Fruit fly (Drosophila melanogaster) whole organism, prepupa: ENCODE results near the gene ArfGAP3.

Experiments used
- CG8119 ChIP-seq: fragments of 200-800 bp; sonication (Bioruptor generic); IDR thresholded peaks from 3 replicates; pipeline ENCODE4 v1.3.6; 2022; ENCODE audit warnings: missing biosample characterization, missing genetic modification characterization
- Sox15 ChIP-seq: fragments of 200-800 bp; sonication (Bioruptor generic); optimal IDR thresholded peaks from 3 replicates; lab custom pipeline; 2016; ENCODE audit warnings: missing biosample characterization, missing genetic modification characterization
- dsx ChIP-seq: fragments of 200-800 bp; optimal IDR thresholded peaks from 3 replicates; lab custom pipeline; 2019; ENCODE audit warnings: missing biosample characterization, mild to moderate bottlenecking, missing genetic modification characterization, moderate library complexity; ENCODE audit not compliant: poor library complexity, severe bottlenecking

dm6 chr3L:22693712-22694111 is 23.7 kb downstream of the ArfGAP3 start, which contains the start of the genes CG12546 and CG14453:
- TF ChIP-seq dsx (GFP tag; lab: Kevin White, UChicago) (no peak), Sox15 (GFP tag; lab: Kevin White, UChicago) (no peak), CG8119 (GFP tag; lab: Robert Waterston, UW) (no peak)
